Fruit fly (Drosophila melanogaster) whole organism, embryonic: ENCODE data around the gene CG11353.

Experiments used
- B-H2 ChIP-seq: fragments of 200-800 bp; sonication (Bioruptor generic); optimal IDR thresholded peaks from 2 replicates; lab custom pipeline; 2018; ENCODE audit warnings: missing biosample characterization, mild to moderate bottlenecking, missing genetic modification characterization
- BtbVII ChIP-seq: fragments of 200-800 bp; sonication (Bioruptor generic); optimal IDR thresholded peaks from 3 replicates; lab custom pipeline; 2017; ENCODE audit warnings: missing biosample characterization, mild to moderate bottlenecking, missing genetic modification characterization
- CG12155 ChIP-seq: fragments of 200-800 bp; sonication (Bioruptor generic); optimal IDR thresholded peaks from 3 replicates; lab custom pipeline; 2016; ENCODE audit warnings: missing biosample characterization, missing genetic modification characterization
- CG1233 ChIP-seq: fragments of 200-800 bp; sonication (Bioruptor generic); optimal IDR thresholded peaks from 4 replicates; lab custom pipeline; 2018; ENCODE audit warnings: missing biosample characterization, mild to moderate bottlenecking, missing genetic modification characterization
- CG13287 ChIP-seq: fragments of 200-800 bp; sonication (Bioruptor generic); IDR thresholded peaks from 2 replicates; pipeline ENCODE4 v1.3.6; 2022; ENCODE audit warnings: missing biosample characterization, missing genetic modification characterization; ENCODE audit not compliant: partially characterized antibody
- CG14014 ChIP-seq: fragments of 200-800 bp; sonication (Bioruptor generic); IDR thresholded peaks from 2 replicates; pipeline ENCODE4 v1.3.6; 2022; ENCODE audit warnings: missing biosample characterization, missing genetic modification characterization
- CG17568 ChIP-seq: fragments of 200-800 bp; sonication (Bioruptor generic); optimal IDR thresholded peaks from 2 replicates; lab custom pipeline; 2018; ENCODE audit warnings: missing biosample characterization, mild to moderate bottlenecking, missing genetic modification characterization, moderate library complexity
- CG2120 ChIP-seq: fragments of 200-800 bp; sonication (Bioruptor generic); optimal IDR thresholded peaks from 3 replicates; lab custom pipeline; 2016; ENCODE audit warnings: missing biosample characterization, missing genetic modification characterization
- CG2202 ChIP-seq: fragments of 200-800 bp; sonication (Bioruptor generic); optimal IDR thresholded peaks from 2 replicates; lab custom pipeline; 2018; ENCODE audit warnings: missing biosample characterization, mild to moderate bottlenecking, missing genetic modification characterization
- CG2875 ChIP-seq: fragments of 200-800 bp; sonication (Bioruptor generic); optimal IDR thresholded peaks from 2 replicates; lab custom pipeline; 2017; ENCODE audit warnings: missing biosample characterization, mild to moderate bottlenecking, missing genetic modification characterization, missing genetic modification reagents
- CG32767 ChIP-seq: fragments of 200-800 bp; sonication (Bioruptor generic); IDR thresholded peaks from 2 replicates; pipeline ENCODE4 v1.3.6; 2022; ENCODE audit warnings: missing biosample characterization, missing genetic modification characterization
- CG33557 ChIP-seq: fragments of 200-800 bp; sonication (Bioruptor generic); optimal IDR thresholded peaks from 2 replicates; lab custom pipeline; 2019; ENCODE audit warnings: missing biosample characterization, mild to moderate bottlenecking, missing genetic modification characterization, moderate library complexity
- CG3838 ChIP-seq: fragments of 200-800 bp; sonication (Bioruptor generic); optimal IDR thresholded peaks from 3 replicates; lab custom pipeline; 2016; ENCODE audit warnings: missing biosample characterization, missing genetic modification characterization
- CG4360 ChIP-seq: fragments of 200-800 bp; sonication (Bioruptor generic); IDR thresholded peaks from 2 replicates; pipeline ENCODE4 v1.3.6; 2022; ENCODE audit warnings: missing biosample characterization, missing genetic modification characterization
- CG5245 ChIP-seq: fragments of 200-800 bp; sonication (Bioruptor generic); optimal IDR thresholded peaks from 3 replicates; lab custom pipeline; 2016; ENCODE audit warnings: missing biosample characterization, missing genetic modification characterization
- CG7745 ChIP-seq: fragments of 200-800 bp; sonication (Bioruptor generic); optimal IDR thresholded peaks from 2 replicates; lab custom pipeline; 2018; ENCODE audit warnings: missing biosample characterization, mild to moderate bottlenecking, missing genetic modification characterization, moderate library complexity
- CG9727 ChIP-seq: fragments of 200-800 bp; sonication (Bioruptor generic); optimal IDR thresholded peaks from 3 replicates; lab custom pipeline; 2017; ENCODE audit warnings: missing biosample characterization, mild to moderate bottlenecking, missing genetic modification characterization
- CoRest ChIP-seq: fragments of 200-800 bp; sonication (Bioruptor generic); optimal IDR thresholded peaks from 3 replicates; lab custom pipeline; 2018; ENCODE audit warnings: missing biosample characterization, mild to moderate bottlenecking, missing genetic modification characterization, moderate library complexity
- Dek ChIP-seq: fragments of 200-800 bp; sonication (Bioruptor generic); optimal IDR thresholded peaks from 3 replicates; lab custom pipeline; 2019; ENCODE audit warnings: missing biosample characterization, mild to moderate bottlenecking, missing genetic modification characterization, moderate library complexity
- Gug ChIP-seq: fragments of 200-800 bp; sonication (Bioruptor generic); IDR thresholded peaks from 4 replicates; pipeline ENCODE4 v1.3.6; 2022; ENCODE audit warnings: missing biosample characterization, missing genetic modification characterization
- HmgD ChIP-seq: fragments of 200-800 bp; sonication (Bioruptor generic); optimal IDR thresholded peaks from 3 replicates; lab custom pipeline; 2016; ENCODE audit warnings: missing biosample characterization, missing genetic modification characterization
- Mes4 ChIP-seq: fragments of 200-800 bp; sonication (Bioruptor generic); optimal IDR thresholded peaks from 2 replicates; lab custom pipeline; 2016; ENCODE audit warnings: missing biosample characterization, missing genetic modification characterization
- Pdp1 ChIP-seq, 2 experiments: fragments of 200-800 bp; sonication (Bioruptor generic); optimal IDR thresholded peaks; 3 replicates each; lab custom pipeline; 2016; ENCODE audit warnings: missing biosample characterization in 2 of 2, missing genetic modification characterization in 2 of 2, mild to moderate bottlenecking in 1 of 2, moderate library complexity in 1 of 2
- Scr ChIP-seq: fragments of 200-800 bp; sonication (Bioruptor generic); IDR thresholded peaks from 2 replicates; pipeline ENCODE4 v1.3.6; 2022; ENCODE audit warnings: missing biosample characterization, missing genetic modification characterization; ENCODE audit not compliant: partially characterized antibody
- Sry-β ChIP-seq: fragments of 200-800 bp; sonication (Bioruptor generic); optimal IDR thresholded peaks from 2 replicates; lab custom pipeline; 2018; ENCODE audit warnings: missing biosample characterization, mild to moderate bottlenecking, missing genetic modification characterization, moderate library complexity
- Tbp ChIP-seq: fragments of >200 bp; optimal IDR thresholded peaks from 2 replicates; lab custom pipeline; 2018; ENCODE audit warnings: missing biosample characterization, missing genetic modification characterization
- Trl ChIP-seq, 3 experiments: fragments of >200 bp in 2 of 3; fragments of 200-800 bp in 1 of 3; sonication (Bioruptor generic) in 1 of 3; optimal IDR thresholded peaks; 2 replicates in 1 of 3; 3 replicates in 2 of 3; lab custom pipeline; 2016 to 2017; ENCODE audit warnings: missing biosample characterization in 1 of 3, missing genetic modification characterization in 1 of 3
- bcd ChIP-seq: fragments of 200-800 bp; sonication (Bioruptor generic); optimal IDR thresholded peaks from 2 replicates; lab custom pipeline; 2017; ENCODE audit warnings: missing biosample characterization, mild to moderate bottlenecking, missing genetic modification characterization
- chif ChIP-seq, 2 experiments: fragments of 200-800 bp; sonication (Bioruptor generic); optimal IDR thresholded peaks; 3 replicates each; lab custom pipeline; 2016; ENCODE audit warnings: missing biosample characterization in 2 of 2, missing genetic modification characterization in 2 of 2
- dan ChIP-seq: fragments of 200-800 bp; sonication (Bioruptor generic); IDR thresholded peaks from 2 replicates; pipeline ENCODE4 v1.3.6; 2022; ENCODE audit warnings: missing biosample characterization, missing genetic modification characterization
- fru ChIP-seq: fragments of >200 bp; optimal IDR thresholded peaks from 2 replicates; lab custom pipeline; 2017
- fu2 ChIP-seq: fragments of 200-800 bp; sonication (Bioruptor generic); optimal IDR thresholded peaks from 2 replicates; lab custom pipeline; 2016; ENCODE audit warnings: missing biosample characterization, missing genetic modification characterization
- gcm2 ChIP-seq: fragments of 200-800 bp; sonication (Bioruptor generic); optimal IDR thresholded peaks from 2 replicates; lab custom pipeline; 2016; ENCODE audit warnings: missing biosample characterization, missing genetic modification characterization
- gro ChIP-seq: fragments of 200-800 bp; sonication (Bioruptor generic); optimal IDR thresholded peaks from 2 replicates; lab custom pipeline; 2016; ENCODE audit warnings: missing biosample characterization, missing genetic modification characterization
- gt ChIP-seq: fragments of 200-800 bp; sonication (Bioruptor generic); IDR thresholded peaks from 2 replicates; pipeline ENCODE4 v1.3.6; 2022; ENCODE audit warnings: missing biosample characterization, missing genetic modification characterization
- her ChIP-seq: fragments of 200-800 bp; sonication (Bioruptor generic); optimal IDR thresholded peaks from 2 replicates; lab custom pipeline; 2016; ENCODE audit warnings: missing biosample characterization, missing genetic modification characterization
- lab ChIP-seq: fragments of 200-800 bp; sonication (Bioruptor generic); optimal IDR thresholded peaks from 3 replicates; lab custom pipeline; 2017; ENCODE audit warnings: missing biosample characterization, missing genetic modification characterization, mild to moderate bottlenecking, moderate library complexity, missing genetic modification reagents
- lmd ChIP-seq: fragments of 200-800 bp; sonication (Bioruptor generic); IDR thresholded peaks from 2 replicates; pipeline ENCODE4 v1.3.6; 2022; ENCODE audit warnings: missing biosample characterization, missing genetic modification characterization
- maf-S ChIP-seq: fragments of 200-800 bp; sonication (Bioruptor generic); optimal IDR thresholded peaks from 2 replicates; lab custom pipeline; 2016; ENCODE audit warnings: missing biosample characterization, missing genetic modification characterization
- pan ChIP-seq, 4 experiments: fragments of >200 bp in 3 of 4; fragments of 200-800 bp in 1 of 4; sonication (Bioruptor generic) in 1 of 4; optimal IDR thresholded peaks in 3 of 4; IDR thresholded peaks in 1 of 4; 2 replicates each; pipeline versions ENCODE4 v1.3.6 to Lab custom; 2017 to 2022; ENCODE audit warnings: missing biosample characterization in 2 of 4, missing genetic modification characterization in 2 of 4, mixed read lengths in 1 of 4
- pb ChIP-seq: fragments of 200-800 bp; sonication (Bioruptor generic); optimal IDR thresholded peaks from 3 replicates; lab custom pipeline; 2016; ENCODE audit warnings: missing biosample characterization, missing genetic modification characterization
- phol ChIP-seq: fragments of 200-800 bp; sonication (Bioruptor generic); optimal IDR thresholded peaks from 3 replicates; lab custom pipeline; 2018; ENCODE audit warnings: missing biosample characterization, mild to moderate bottlenecking, missing genetic modification characterization, moderate library complexity
- pzg ChIP-seq: fragments of 200-800 bp; sonication (Bioruptor generic); optimal IDR thresholded peaks from 3 replicates; lab custom pipeline; 2018; ENCODE audit warnings: missing biosample characterization, mild to moderate bottlenecking, missing genetic modification characterization, moderate library complexity
- sd ChIP-seq: fragments of 200-800 bp; sonication (Bioruptor generic); optimal IDR thresholded peaks from 3 replicates; lab custom pipeline; 2018; ENCODE audit warnings: missing biosample characterization, mild to moderate bottlenecking, missing genetic modification characterization, moderate library complexity
- seq ChIP-seq: fragments of 200-800 bp; sonication (Bioruptor generic); IDR thresholded peaks from 2 replicates; pipeline ENCODE4 v1.3.6; 2022; ENCODE audit warnings: missing biosample characterization, missing genetic modification characterization
- sisA ChIP-seq: fragments of 200-800 bp; sonication (Bioruptor generic); IDR thresholded peaks from 2 replicates; pipeline ENCODE4 v1.3.6; 2022; ENCODE audit warnings: missing biosample characterization, missing genetic modification characterization
- so ChIP-seq: fragments of 200-800 bp; sonication (Bioruptor generic); IDR thresholded peaks from 3 replicates; pipeline ENCODE4 v1.3.6; 2022; ENCODE audit warnings: missing biosample characterization, missing genetic modification characterization
- tap ChIP-seq: fragments of 200-800 bp; optimal IDR thresholded peaks from 3 replicates; lab custom pipeline; 2019; ENCODE audit warnings: missing biosample characterization, mild to moderate bottlenecking, missing genetic modification characterization, moderate library complexity

CG11353 gene

DNA sequence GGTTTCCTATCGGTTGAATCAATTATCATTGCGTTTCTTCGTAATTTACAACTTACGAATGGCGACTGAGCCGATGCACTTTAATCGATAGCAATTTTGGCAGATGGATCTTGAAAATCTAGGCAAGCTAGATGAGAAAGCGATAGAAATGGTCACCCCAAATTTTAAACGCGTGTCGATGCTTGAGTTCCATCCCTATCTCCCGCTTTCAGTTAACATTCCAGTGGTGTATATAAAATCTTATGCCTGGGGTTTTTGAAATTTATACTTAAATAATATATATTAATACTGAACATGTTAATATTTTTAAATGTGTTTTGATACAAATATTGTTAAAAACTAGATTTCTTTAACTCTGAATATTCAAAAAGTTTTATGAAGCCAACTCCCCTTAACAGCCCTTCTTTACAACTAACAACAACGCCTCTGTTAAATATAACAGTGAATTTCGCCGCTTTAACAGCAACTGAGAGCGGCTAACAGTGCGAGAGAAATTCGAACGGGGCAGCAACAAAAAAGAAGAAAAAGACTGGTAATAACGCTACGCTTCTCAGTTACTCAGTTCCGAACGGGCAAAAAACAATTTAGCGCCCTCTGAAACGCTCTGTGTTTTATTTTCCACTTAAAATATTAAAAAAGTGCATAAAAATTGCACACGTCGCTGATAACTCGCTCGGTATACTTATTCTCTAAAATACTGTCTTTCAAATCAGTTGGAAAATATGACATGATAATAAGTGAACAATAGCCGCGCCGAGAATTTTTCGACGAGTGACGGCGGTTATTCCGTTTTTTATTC is 8.8 kb downstream of the CG11353 start, which contains the start of gene CG11357 (continued):
- TF ChIP-seq dan (peak; percentile 84), Sry-β (peak; percentile 67), sisA (GFP tag; lab: Robert Waterston, UW) (peak; percentile 98), CG13287 (GFP tag; lab: Robert Waterston, UW) (peak; percentile 81), CG2875 (GFP tag; lab: Kevin White, UChicago) (peak; percentile 97), her (peak; percentile 77), CG32767 (GFP tag; lab: Robert Waterston, UW) (peak; percentile 99), lab (peak; percentile 99), CG3838 (peak; percentile 91), CoRest (peak; percentile 99), CG1233 (GFP tag; lab: Kevin White, UChicago) (peak; percentile 98), CG5245 (GFP tag; lab: Kevin White, UChicago) (peak; percentile 86), tap (tag; lab: Kevin White, UChicago) (peak; percentile 99), Pdp1 (GFP tag; optimal IDR thresholded peaks at IDR 0.05; lab: Kevin White, UChicago) (peak; percentile 80), bcd (GFP tag; lab: Kevin White, UChicago) (peak; percentile 98), seq (GFP tag; lab: Robert Waterston, UW) (peak; percentile 98), maf-S (GFP tag; lab: Kevin White, UChicago) (peak; percentile 66), Dek (tag; lab: Kevin White, UChicago) (peak; percentile 99), gt (GFP tag; lab: Robert Waterston, UW) (peak; percentile 96), BtbVII (GFP tag; lab: Kevin White, UChicago) (peak; percentile 98), CG2120 (peak; percentile 97), CG33557 (GFP tag; lab: Kevin White, UChicago) (peak; percentile 97), Gug (GFP tag; lab: Robert Waterston, UW) (peak; percentile 96), gcm2 (peak; percentile 39), Mes4 (GFP tag; lab: Kevin White, UChicago) (peak; percentile 43), pan (optimal IDR thresholded peaks at IDR 0.05; lab: Kevin White, UChicago) (no peak), pan (GFP tag; optimal IDR thresholded peaks at IDR 0.05 in 1 of 2, IDR thresholded peaks at IDR 0.05 in 1 of 2) (peak in 1 of 2 experiments; percentile 99), chif (GFP tag; optimal IDR thresholded peaks at IDR 0.05; lab: Kevin White, UChicago) (peak; percentile 72 to 82), CG12155 (peak; percentile 95), CG2202 (peak; percentile 98), Scr (GFP tag; lab: Robert Waterston, UW) (peak; percentile 84), CG9727 (GFP tag; lab: Kevin White, UChicago) (peak; percentile 99), B-H2 (GFP tag; lab: Kevin White, UChicago) (peak; percentile 98), lmd (GFP tag; lab: Robert Waterston, UW) (peak; percentile 99), Tbp (GFP tag; lab: Kevin White, UChicago) (no peak), gro (peak; percentile 84), CG7745 (peak; percentile 87), phol (tag; lab: Kevin White, UChicago) (peak; percentile 98), sd (tag; lab: Kevin White, UChicago) (peak; percentile 97), fru (lab: Kevin White, UChicago) (no peak), pzg (GFP tag; lab: Kevin White, UChicago) (peak; percentile 50), CG4360 (GFP tag; lab: Robert Waterston, UW) (peak; percentile 86), pb (GFP tag; lab: Kevin White, UChicago) (peak; percentile 50), fu2 (peak; percentile 73), CG17568 (peak; percentile 98), CG14014 (GFP tag; lab: Robert Waterston, UW) (peak; percentile 99), HmgD (GFP tag; lab: Kevin White, UChicago) (no peak), so (GFP tag; lab: Robert Waterston, UW) (peak; percentile 98), Trl (optimal IDR thresholded peaks at IDR 0.05; lab: Kevin White, UChicago) (peak; percentile 84 to 87), Trl (GFP tag; optimal IDR thresholded peaks at IDR 0.05; lab: Kevin White, UChicago) (peak; percentile 80)
